Worm (Caenorhabditis elegans) whole organism, L2 larva: Measurements from ENCODE around the gene cpt-2.

Experiments used
- aly-2 ChIP-seq: fragments of 150-350 bp; optimal IDR thresholded peaks from 2 replicates; lab custom pipeline; 2014; ENCODE audit warnings: missing biosample characterization, missing genetic modification characterization
- ama-1 ChIP-seq: fragments of 150-350 bp; optimal IDR thresholded peaks from 2 replicates; lab custom pipeline; 2018; ENCODE audit warnings: inconsistent platforms
- elt-1 ChIP-seq: fragments of 150-350 bp; optimal IDR thresholded peaks from 2 replicates; lab custom pipeline; 2014; ENCODE audit warnings: missing biosample characterization, missing genetic modification characterization
- elt-3 ChIP-seq: sonication (generic microtip); optimal IDR thresholded peaks from 2 replicates; lab custom pipeline; 2017; ENCODE audit warnings: missing biosample characterization, missing genetic modification characterization
- lsy-2 ChIP-seq, 2 experiments: fragments of 150-350 bp in 1 of 2; sonication (generic microtip) in 1 of 2; optimal IDR thresholded peaks; 2 replicates each; lab custom pipeline; 2014 to 2017; ENCODE audit warnings: missing biosample characterization in 2 of 2, missing genetic modification characterization in 2 of 2
- nhr-23 ChIP-seq: fragments of 150-350 bp; optimal IDR thresholded peaks from 2 replicates; lab custom pipeline; 2014; ENCODE audit warnings: missing biosample characterization, missing genetic modification reagents, missing genetic modification characterization
- nhr-237 ChIP-seq: fragments of 150-350 bp; optimal IDR thresholded peaks from 2 replicates; lab custom pipeline; 2014; ENCODE audit warnings: missing biosample characterization, missing genetic modification characterization
- nhr-6 ChIP-seq: fragments of 150-350 bp; optimal IDR thresholded peaks from 2 replicates; lab custom pipeline; 2014; ENCODE audit warnings: missing biosample characterization, missing genetic modification characterization
- sma-3 ChIP-seq: sonication (generic microtip); optimal IDR thresholded peaks from 2 replicates; lab custom pipeline; 2016; ENCODE audit warnings: missing genetic modification reagents, missing genetic modification characterization, missing compliant biosample characterization
- sma-9 ChIP-seq, 2 experiments: fragments of 150-350 bp in 1 of 2; sonication (generic microtip) in 1 of 2; optimal IDR thresholded peaks; 2 replicates each; lab custom pipeline; 2014 to 2016; ENCODE audit warnings: missing genetic modification characterization in 2 of 2, mild to moderate bottlenecking in 1 of 2, missing biosample characterization in 1 of 2, missing compliant biosample characterization in 1 of 2, missing genetic modification reagents in 1 of 2, moderate library complexity in 1 of 2
- unc-39 ChIP-seq: fragments of 150-350 bp; optimal IDR thresholded peaks from 2 replicates; lab custom pipeline; 2014; ENCODE audit warnings: missing biosample characterization, missing genetic modification characterization
- unc-62 ChIP-seq: fragments of 150-350 bp; optimal IDR thresholded peaks from 2 replicates; lab custom pipeline; 2014; ENCODE audit warnings: missing biosample characterization, missing genetic modification reagents, missing genetic modification characterization
- ztf-11 ChIP-seq: sonication (generic microtip); optimal IDR thresholded peaks from 2 replicates; lab custom pipeline; 2017; ENCODE audit warnings: missing biosample characterization, missing genetic modification characterization
- ztf-4 ChIP-seq: fragments of 150-350 bp; optimal IDR thresholded peaks from 2 replicates; lab custom pipeline; 2014; ENCODE audit warnings: missing biosample characterization, missing genetic modification characterization

DNA sequence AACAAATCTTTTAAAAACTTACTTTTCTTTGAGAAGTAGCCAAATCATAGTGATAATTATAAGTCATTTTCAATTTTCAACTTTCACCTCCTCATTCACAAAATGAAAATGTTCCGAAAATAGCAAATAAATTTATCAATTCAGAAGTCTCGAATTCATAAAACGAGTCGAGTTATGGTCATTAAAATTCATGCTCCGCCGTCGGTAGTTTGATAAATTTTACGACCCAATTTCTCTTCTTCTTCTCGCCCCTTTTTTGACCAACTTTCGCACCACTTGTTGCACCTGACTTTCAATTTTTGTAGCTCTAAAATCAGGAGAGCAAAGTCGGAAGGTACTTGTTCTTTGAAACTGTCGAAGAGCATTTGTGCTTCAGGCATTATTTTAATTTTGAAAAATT is 50.6 kb downstream of the cpt-2 start, which contains the start of gene best-7:
- TF ChIP-seq sma-9 (GFP tag; optimal IDR thresholded peaks at IDR 0.05; lab: Kevin White, UChicago), result no peak
- TF ChIP-seq sma-9 (tag; optimal IDR thresholded peaks at IDR 0.05; lab: Kevin White, UChicago), result no peak
- no peak for TF ChIP-seq ama-1 (lab: Kevin White, UChicago)
- no peak for TF ChIP-seq elt-1 (tag; lab: Kevin White, UChicago)
- no peak for TF ChIP-seq sma-3 (GFP tag; lab: Kevin White, UChicago)
- no peak for TF ChIP-seq lsy-2 (tag; optimal IDR thresholded peaks at IDR 0.05; lab: Kevin White, UChicago)
- no peak for TF ChIP-seq ztf-11 (tag; lab: Kevin White, UChicago)
- no peak for TF ChIP-seq aly-2 (tag; lab: Kevin White, UChicago)
- no peak for TF ChIP-seq nhr-237 (tag; lab: Kevin White, UChicago)
- TF ChIP-seq elt-3 (tag; lab: Kevin White, UChicago), result no peak
- TF ChIP-seq unc-39 (tag; lab: Kevin White, UChicago), result no peak
- TF ChIP-seq ztf-4 (tag; lab: Kevin White, UChicago), result no peak
- no peak for TF ChIP-seq nhr-6 (tag; lab: Kevin White, UChicago)
- TF ChIP-seq nhr-23 (tag; lab: Kevin White, UChicago), result no peak
- no peak for TF ChIP-seq unc-62
